Fruit fly (Drosophila melanogaster): ENCODE measurements around the gene Uba4.

DNA sequence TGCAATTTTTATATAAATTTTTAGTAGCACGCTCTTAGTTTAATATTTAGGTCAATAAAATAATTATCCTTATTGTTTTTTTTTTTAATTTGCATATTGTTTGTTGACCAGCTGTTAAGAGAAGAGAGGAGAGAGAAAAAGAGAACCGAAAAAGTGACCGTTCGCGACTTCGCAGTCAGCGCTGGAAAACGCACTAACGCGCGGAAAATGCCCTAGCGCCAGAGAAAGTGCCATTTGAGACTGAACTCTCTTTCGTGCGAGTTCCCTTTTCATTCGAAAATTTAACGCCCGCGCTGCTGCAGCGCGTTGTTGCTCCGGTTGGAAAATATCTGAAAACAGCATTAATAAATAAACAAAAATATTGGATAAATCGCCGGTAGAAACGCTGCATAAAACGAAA lies 25.9 kb downstream of the Uba4 start:
- TF ChIP-seq Dll (optimal IDR thresholded peaks at IDR 0.05) (no peak), usp (GFP tag; optimal IDR thresholded peaks at IDR 0.05) (no peak), psq (optimal IDR thresholded peaks at IDR 0.05) (no peak), CG8478 (optimal IDR thresholded peaks at IDR 0.05) (no peak)

Measured in whole organism.